Worm (Caenorhabditis elegans) whole organism, mixed stage, embryonic: ENCODE measurements around the gene glo-4.

ENCODE experiments used
- elt-3 ChIP-seq: fragments of 150-350 bp; optimal IDR thresholded peaks from 2 replicates; lab custom pipeline; 2014; ENCODE audit warnings: missing biosample characterization, missing genetic modification characterization
- snpc-4 ChIP-seq: fragments of 150-350 bp; optimal IDR thresholded peaks from 2 replicates; lab custom pipeline; 2014; ENCODE audit warnings: missing biosample characterization, missing genetic modification characterization
- sptf-1 ChIP-seq: sonication (generic microtip); optimal IDR thresholded peaks from 2 replicates; lab custom pipeline; 2017; ENCODE audit warnings: mild to moderate bottlenecking, missing genetic modification characterization, moderate library complexity, missing compliant biosample characterization

DNA sequence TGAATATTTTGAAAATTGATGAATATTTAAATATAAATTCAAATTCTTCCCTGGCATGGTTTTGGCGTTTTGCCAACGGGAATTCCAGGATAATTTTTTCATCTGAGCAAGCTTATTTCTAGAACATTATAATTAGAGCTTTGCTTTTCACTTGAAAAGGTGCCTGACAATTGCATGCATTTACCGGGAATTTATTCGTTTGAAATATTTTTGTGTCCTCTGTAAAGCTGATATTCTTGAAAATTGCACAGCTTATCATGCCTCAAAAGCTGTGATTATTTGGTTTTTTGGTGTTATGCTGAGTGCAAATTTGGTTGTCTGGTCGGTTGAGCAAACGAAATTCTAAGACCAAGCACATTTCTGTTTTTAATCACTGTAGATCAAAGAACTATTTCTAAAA is 17.4 kb upstream of the glo-4 start:
- TF ChIP-seq elt-3 (no peak), snpc-4 (no peak), sptf-1 (tag; lab: Kevin White, UChicago) (no peak)
